Fruit fly (Drosophila melanogaster): ENCODE measurements around the gene Sfp24Bb.

The Sfp24Bb gene

dm6 chr2L:3624784-3625183 is 44.8 kb downstream of the Sfp24Bb start (continued):
- TF ChIP-seq BEAF-32 (GFP tag; optimal IDR thresholded peaks at IDR 0.05) = no peak
- TF ChIP-seq lov (optimal IDR thresholded peaks at IDR 0.05) = no peak
- TF ChIP-seq lov (GFP tag; IDR thresholded peaks at IDR 0.05) = no peak
- peak; percentile 28 for TF ChIP-seq CG14710 (tag; optimal IDR thresholded peaks at IDR 0.05)
- TF ChIP-seq caup (GFP tag; optimal IDR thresholded peaks at IDR 0.05; ENCODE audit: severe bottlenecking) = no peak
- TF ChIP-seq CG1529 (GFP tag; optimal IDR thresholded peaks at IDR 0.05) = peak; percentile 32
- TF ChIP-seq CG8478 (optimal IDR thresholded peaks at IDR 0.05) = no peak
- TF ChIP-seq prd (optimal IDR thresholded peaks at IDR 0.05) = no peak
- peak; percentile 44; the same call in 2 of the 3 replicates for TF ChIP-seq prd (GFP tag; IDR thresholded peaks at IDR 0.05)
- TF ChIP-seq NC2β (GFP tag; optimal IDR thresholded peaks at IDR 0.05) = no peak
- no peak for TF ChIP-seq gro (GFP tag; optimal IDR thresholded peaks at IDR 0.05)
- no peak for TF ChIP-seq CG14050 (GFP tag; IDR thresholded peaks at IDR 0.05)
- TF ChIP-seq CG4282 (GFP tag; optimal IDR thresholded peaks at IDR 0.05) = no peak
- TF ChIP-seq CG4360 (GFP tag; IDR thresholded peaks at IDR 0.05) = no peak
- no peak for TF ChIP-seq nom (GFP tag; optimal IDR thresholded peaks at IDR 0.05)
- no peak for TF ChIP-seq CG10959 (GFP tag; IDR thresholded peaks at IDR 0.05)
- TF ChIP-seq CG8089 (GFP tag; optimal IDR thresholded peaks at IDR 0.05) = no peak
- TF ChIP-seq p53 (GFP tag; optimal IDR thresholded peaks at IDR 0.05) = no peak
- TF ChIP-seq CG4404 (GFP tag; IDR thresholded peaks at IDR 0.05) = no peak
- TF ChIP-seq CG4854 (GFP tag; optimal IDR thresholded peaks at IDR 0.05) = no peak
- no peak for TF ChIP-seq hb (GFP tag; IDR thresholded peaks at IDR 0.05; ENCODE audit: partially characterized antibody)
- TF ChIP-seq emc (GFP tag; optimal IDR thresholded peaks at IDR 0.05) = no peak
- TF ChIP-seq CG1233 (GFP tag; optimal IDR thresholded peaks at IDR 0.05) = no peak
- no peak for TF ChIP-seq CG12744 (GFP tag; optimal IDR thresholded peaks at IDR 0.05)
- no peak for TF ChIP-seq CG10431 (GFP tag; optimal IDR thresholded peaks at IDR 0.05)
- TF ChIP-seq otp (GFP tag; IDR thresholded peaks at IDR 0.05) = peak; percentile 42; the same call in 1 of the 3 replicates
- no peak for TF ChIP-seq gt (GFP tag; IDR thresholded peaks at IDR 0.05)
- peak; percentile 24; the same call in 1 of the 2 replicates for TF ChIP-seq sisA (GFP tag; IDR thresholded peaks at IDR 0.05)
- no peak for TF ChIP-seq zen2 (GFP tag; IDR thresholded peaks at IDR 0.05; ENCODE audit: partially characterized antibody)
- TF ChIP-seq YL-1 (GFP tag; optimal IDR thresholded peaks at IDR 0.05) = no peak
- TF ChIP-seq slp2 (GFP tag; optimal IDR thresholded peaks at IDR 0.05) = no peak
- no peak for TF ChIP-seq tll (GFP tag; optimal IDR thresholded peaks at IDR 0.05)
- peak; percentile 51 for TF ChIP-seq zf30C (GFP tag; optimal IDR thresholded peaks at IDR 0.05)
- no peak for TF ChIP-seq Bgb (GFP tag; IDR thresholded peaks at IDR 0.05; ENCODE audit: partially characterized antibody)
- no peak for TF ChIP-seq CG8765 (GFP tag; IDR thresholded peaks at IDR 0.05)
- TF ChIP-seq CG10979 (tag; optimal IDR thresholded peaks at IDR 0.05) = peak; percentile 34
- no peak for TF ChIP-seq Abd-B (GFP tag; optimal IDR thresholded peaks at IDR 0.05)
- no peak for TF ChIP-seq lmd (GFP tag; IDR thresholded peaks at IDR 0.05)
- TF ChIP-seq dysf (GFP tag; IDR thresholded peaks at IDR 0.05) = no peak
- TF ChIP-seq CG2202 (tag; optimal IDR thresholded peaks at IDR 0.05) = no peak
- no peak for TF ChIP-seq CG3065 (GFP tag; optimal IDR thresholded peaks at IDR 0.05)
- no peak for TF ChIP-seq CG9215 (GFP tag; IDR thresholded peaks at IDR 0.05)
- TF ChIP-seq CG1603 (tag; optimal IDR thresholded peaks at IDR 0.05) = peak; percentile 37
- TF ChIP-seq Jarid2 (GFP tag; optimal IDR thresholded peaks at IDR 0.05) = no peak
- no peak for TF ChIP-seq her (GFP tag; optimal IDR thresholded peaks at IDR 0.05)
- no peak for TF ChIP-seq CG11247 (GFP tag; IDR thresholded peaks at IDR 0.05)
- TF ChIP-seq wek (GFP tag; optimal IDR thresholded peaks at IDR 0.05) = no peak
- TF ChIP-seq cad (GFP tag; optimal IDR thresholded peaks at IDR 0.05) = no peak
- no peak for TF ChIP-seq Xbp1 (GFP tag; optimal IDR thresholded peaks at IDR 0.05)
- TF ChIP-seq CG18476 (GFP tag; optimal IDR thresholded peaks at IDR 0.05) = no peak
- no peak for TF ChIP-seq gsb (GFP tag; IDR thresholded peaks at IDR 0.05)
- peak; percentile 13; the same call in 1 of the 3 replicates for TF ChIP-seq ci (GFP tag; IDR thresholded peaks at IDR 0.05)
- TF ChIP-seq phol (tag; optimal IDR thresholded peaks at IDR 0.05) = peak; percentile 18

Data from whole organism, embryonic.